Worm (Caenorhabditis elegans) whole organism, midembryonic: ENCODE data around the gene C13C4.7.
"Not testable (repeated sequence)": the region's sequence is repeated elsewhere in the genome, so short reads cannot be mapped to it uniquely, and the experiment has no call there.

ENCODE experiments used
- T22C8.4 ChIP-seq: fragments of 200-800 bp; sonication (Bioruptor generic); IDR thresholded peaks from 2 replicates; pipeline ENCODE4 v1.3.6; 2022; ENCODE audit warnings: missing genetic modification characterization, missing compliant biosample characterization
- cog-1 ChIP-seq: sonication (generic microtip); optimal IDR thresholded peaks from 2 replicates; lab custom pipeline; 2016; ENCODE audit warnings: missing genetic modification characterization, missing compliant biosample characterization
- flt-1 ChIP-seq: fragments of 200-800 bp; sonication (Bioruptor generic); IDR thresholded peaks from 2 replicates; pipeline ENCODE4 v1.3.6; 2022; ENCODE audit warnings: missing genetic modification characterization, missing compliant biosample characterization
- klf-2 ChIP-seq: fragments of 200-800 bp; sonication (Bioruptor generic); conservative IDR thresholded peaks from 2 replicates; pipeline ENCODE4 v1.3.6; 2022; ENCODE audit warnings: missing genetic modification reagents, missing genetic modification characterization, missing compliant biosample characterization
- med-1 ChIP-seq: sonication (generic microtip); optimal IDR thresholded peaks from 2 replicates; lab custom pipeline; 2017; ENCODE audit warnings: missing genetic modification characterization, mild to moderate bottlenecking, missing compliant biosample characterization, antibody characterized with exemption, missing genetic modification reagents; ENCODE audit not compliant: insufficient read depth
- ref-1 ChIP-seq: fragments of 200-800 bp; sonication (Bioruptor generic); conservative IDR thresholded peaks from 2 replicates; pipeline ENCODE4 v1.3.6; 2022; ENCODE audit warnings: missing genetic modification reagents, missing genetic modification characterization, missing compliant biosample characterization
- tab-1 ChIP-seq: fragments of 200-800 bp; sonication (Bioruptor generic); IDR thresholded peaks from 2 replicates; pipeline ENCODE4 v1.3.6; 2022; ENCODE audit warnings: missing genetic modification characterization, missing compliant biosample characterization
- ztf-23 ChIP-seq: fragments of 200-800 bp; sonication (Bioruptor generic); IDR thresholded peaks from 2 replicates; pipeline ENCODE4 v1.3.6; 2022; ENCODE audit warnings: missing genetic modification reagents, missing genetic modification characterization, missing compliant biosample characterization
- ztf-29 ChIP-seq: fragments of 200-800 bp; sonication (Bioruptor generic); IDR thresholded peaks from 2 replicates; pipeline ENCODE4 v1.3.6; 2022; ENCODE audit warnings: missing genetic modification reagents, missing genetic modification characterization, missing compliant biosample characterization

Gene C13C4.7

DNA sequence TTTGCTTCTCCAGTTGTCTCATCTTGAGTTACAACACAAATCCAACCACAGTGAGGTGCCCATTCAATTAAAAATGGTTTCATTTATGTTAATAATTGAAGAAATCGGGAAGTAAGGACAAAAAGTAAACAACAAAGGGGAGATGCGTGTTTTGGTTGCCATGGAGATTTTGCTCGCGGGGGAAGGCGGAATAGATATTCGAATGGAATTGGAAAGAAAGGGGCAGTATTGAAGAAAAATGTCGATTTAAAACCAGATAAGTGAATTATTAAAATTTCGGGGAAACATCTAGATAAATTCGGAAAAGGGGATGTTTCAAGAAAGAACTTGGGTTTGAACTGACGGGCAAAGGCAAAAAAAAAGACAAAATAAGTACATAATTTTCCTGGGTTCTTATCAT, 30.3 kb upstream of the C13C4.7 start, which contains the start of gene che-11:
Gene che-11 (minus strand): TSS at position 101 of the 400 bp plus-strand sequence.
- TF ChIP-seq flt-1 (GFP tag; lab: Robert Waterston, UW): no peak
- TF ChIP-seq ztf-23: no peak
- no peak for TF ChIP-seq ztf-29 (GFP tag; lab: Robert Waterston, UW)
- no peak for TF ChIP-seq klf-2 (GFP tag; lab: Robert Waterston, UW)
- no peak for TF ChIP-seq T22C8.4 (GFP tag; lab: Robert Waterston, UW)

DNA sequence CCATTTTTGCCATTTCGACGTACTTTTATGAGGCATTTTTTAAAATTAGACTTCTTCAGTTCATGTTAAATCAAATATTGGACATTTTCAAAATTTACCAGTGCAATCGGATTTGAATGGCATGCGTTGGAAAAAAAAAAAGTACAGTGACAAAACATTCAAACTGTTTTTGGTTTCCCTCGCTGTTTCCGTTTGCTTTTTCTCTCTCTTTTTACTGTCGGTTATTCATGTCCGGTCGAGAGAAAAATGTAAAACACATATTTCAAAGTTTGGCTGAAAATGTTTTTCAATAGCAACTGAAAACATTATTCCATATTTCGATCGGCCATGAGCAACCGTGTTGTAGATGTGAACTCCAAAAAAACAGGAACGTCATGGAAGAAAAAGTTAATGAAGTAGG, 20.3 kb upstream of the C13C4.7 start, which contains the start of gene C27A7.3:
Gene C27A7.3 (plus strand): TSS at position 301 of the 400 bp plus-strand sequence.
- TF ChIP-seq flt-1 (GFP tag; lab: Robert Waterston, UW) (no peak), cog-1 (tag; lab: Kevin White, UChicago) (no peak), ref-1 (GFP tag; lab: Robert Waterston, UW) (no peak)

DNA sequence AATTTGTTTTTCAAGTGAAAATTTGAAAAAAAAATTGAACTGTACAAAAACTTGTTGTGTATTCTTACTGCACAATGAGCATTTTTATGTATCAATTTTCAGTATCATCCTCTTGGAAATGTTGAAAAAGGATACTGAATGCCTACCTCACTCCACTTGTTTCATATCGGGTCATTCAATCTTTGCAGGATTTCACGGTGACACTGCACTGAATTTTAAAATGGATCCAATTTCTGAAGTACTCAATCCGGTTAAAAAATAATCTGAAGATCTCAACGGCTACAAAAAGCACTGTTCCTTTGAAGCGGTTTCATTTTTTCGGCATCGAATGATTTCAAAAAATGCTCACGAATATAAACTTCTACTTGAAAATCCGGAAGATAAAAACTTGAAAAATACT, 17.7 kb upstream of the C13C4.7 start:
- TF ChIP-seq T22C8.4 (GFP tag; lab: Robert Waterston, UW) (no peak), ref-1 (GFP tag; lab: Robert Waterston, UW) (no peak), med-1 (GFP tag; lab: Kevin White, UChicago) (no peak), ztf-29 (GFP tag; lab: Robert Waterston, UW) (no peak), klf-2 (GFP tag; lab: Robert Waterston, UW) (no peak)

DNA sequence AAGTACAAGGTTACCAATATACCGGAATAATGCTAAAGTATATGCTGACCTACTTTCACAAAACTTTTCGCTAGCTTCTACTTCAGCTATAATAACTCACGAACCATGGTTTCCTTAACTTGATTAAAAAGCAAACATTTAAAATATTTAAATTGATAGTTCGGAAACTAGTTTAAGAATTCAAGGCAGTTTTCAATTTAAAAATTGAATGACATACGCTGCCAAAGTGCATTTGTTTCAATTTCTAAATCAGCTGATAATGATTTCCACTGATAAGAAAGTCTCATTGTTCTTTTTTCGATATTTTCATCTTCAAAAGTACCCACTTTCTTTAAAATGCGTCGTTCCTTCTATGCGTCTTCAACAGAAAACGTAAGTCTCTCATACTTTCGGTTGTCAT, 10.9 kb upstream of the C13C4.7 start, which contains the start of gene enpp-1:
Gene enpp-1 (plus strand): TSS at position 301 of the 400 bp plus-strand sequence.
- not testable (repeated sequence) for TF ChIP-seq ref-1 (GFP tag; lab: Robert Waterston, UW); T22C8.4 (GFP tag; lab: Robert Waterston, UW); med-1 (GFP tag; lab: Kevin White, UChicago)

DNA sequence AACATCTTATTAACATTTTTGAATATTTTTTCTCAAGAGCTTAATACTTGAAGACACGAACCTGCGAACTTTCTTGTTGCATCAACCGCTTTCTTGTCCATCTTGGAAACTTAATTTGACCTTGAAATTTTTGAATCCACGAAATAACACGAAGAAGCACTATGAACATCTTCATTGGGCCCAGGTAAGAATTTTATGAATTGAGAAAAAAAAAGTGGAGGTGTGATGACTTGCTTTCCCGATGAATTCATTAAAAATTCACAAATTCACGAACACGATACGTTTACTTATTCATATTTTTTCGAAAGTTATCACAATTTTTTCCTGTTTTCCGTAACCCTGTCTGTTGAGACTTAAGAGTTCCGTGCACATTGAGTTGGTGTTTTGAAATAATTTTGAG, 10.4 kb upstream of the C13C4.7 start, which contains the start of gene C27A7.6:
Gene C27A7.6 (minus strand): TSS at position 101 of the 400 bp plus-strand sequence.
- TF ChIP-seq tab-1; T22C8.4 (GFP tag; lab: Robert Waterston, UW); ztf-29 (GFP tag; lab: Robert Waterston, UW): not testable (repeated sequence)

DNA sequence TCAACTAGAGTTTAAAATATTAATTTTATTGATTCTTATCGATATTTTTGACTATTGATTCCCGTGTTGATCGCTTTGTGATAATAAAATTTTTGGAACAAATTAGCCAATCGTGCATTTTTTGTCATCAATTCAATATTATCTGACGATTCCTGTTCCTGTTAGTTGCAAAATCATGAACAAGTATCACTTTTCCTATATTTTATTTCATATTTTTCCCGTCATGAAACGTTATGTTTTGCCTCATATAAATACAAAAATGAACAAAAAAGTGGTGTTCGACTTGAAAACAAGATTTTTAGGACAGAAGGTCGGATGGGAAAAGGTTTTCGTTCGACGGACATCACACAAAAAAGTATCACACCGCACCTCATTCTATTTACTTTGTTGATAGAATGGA, 993 bp upstream of the C13C4.7 start, which contains the start of gene C13C4.6:
Gene C13C4.6 (plus strand): TSS at position 301 of the 400 bp plus-strand sequence.
- TF ChIP-seq ztf-29 (GFP tag; lab: Robert Waterston, UW) (no peak), tab-1 (no peak), ref-1 (GFP tag; lab: Robert Waterston, UW) (no peak)

DNA sequence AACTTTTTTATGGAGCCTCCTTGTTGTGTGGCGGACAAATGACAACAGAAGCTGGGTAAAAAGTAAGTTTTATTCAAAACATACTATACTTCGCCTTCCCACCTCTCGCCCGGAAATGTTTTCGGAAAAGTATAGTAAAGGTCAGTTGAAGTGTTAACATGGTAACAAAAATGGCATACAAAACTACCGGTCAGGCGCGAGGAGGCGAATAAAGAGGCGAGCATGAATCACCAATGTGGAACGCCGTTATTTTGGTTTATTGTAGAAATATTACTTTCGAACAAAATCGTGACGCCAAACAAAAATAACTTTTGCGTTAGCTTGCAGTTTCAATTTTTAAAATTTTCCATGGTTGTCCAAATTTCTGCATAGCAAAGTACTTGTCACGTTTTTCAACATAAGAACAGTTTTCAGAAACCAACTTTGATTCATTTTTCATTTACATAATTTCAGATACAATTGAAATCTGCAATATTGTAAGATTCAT, 2.7 kb downstream of the C13C4.7 start, which contains the start of gene C13C4.8:
Gene C13C4.8 (plus strand): TSS at position 437 of the 487 bp plus-strand sequence.
- TF ChIP-seq tab-1: no peak
- TF ChIP-seq ref-1 (GFP tag; lab: Robert Waterston, UW): no peak
- TF ChIP-seq T22C8.4 (GFP tag; lab: Robert Waterston, UW): no peak
- no peak for TF ChIP-seq ztf-23
- no peak for TF ChIP-seq ztf-29 (GFP tag; lab: Robert Waterston, UW)
- no peak for TF ChIP-seq flt-1 (GFP tag; lab: Robert Waterston, UW)
- TF ChIP-seq cog-1 (tag; lab: Kevin White, UChicago): no peak
- no peak for TF ChIP-seq klf-2 (GFP tag; lab: Robert Waterston, UW)
- TF ChIP-seq med-1 (GFP tag; lab: Kevin White, UChicago): no peak

DNA sequence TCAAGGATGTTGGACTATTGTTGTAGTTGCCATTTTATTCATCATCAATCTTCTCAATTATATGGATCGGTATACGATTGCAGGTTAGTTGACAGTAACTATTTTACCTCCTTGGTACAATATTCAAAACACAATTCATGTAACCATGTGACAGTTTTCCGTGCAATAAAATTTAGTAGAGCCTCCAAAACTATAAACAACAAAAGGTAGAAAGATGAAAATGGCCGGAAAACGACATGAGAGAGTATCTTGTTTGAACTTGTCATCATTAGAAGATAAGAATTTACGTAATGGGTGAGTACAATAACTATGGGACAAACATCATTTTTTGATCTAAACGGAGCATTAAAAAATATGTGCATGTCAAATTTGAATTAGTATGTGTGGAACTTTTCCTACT, 5.1 kb downstream of the C13C4.7 start:
- TF ChIP-seq ztf-23: no peak
- no peak for TF ChIP-seq klf-2 (GFP tag; lab: Robert Waterston, UW)
- no peak for TF ChIP-seq tab-1
- no peak for TF ChIP-seq flt-1 (GFP tag; lab: Robert Waterston, UW)
- no peak for TF ChIP-seq ztf-29 (GFP tag; lab: Robert Waterston, UW)
- no peak for TF ChIP-seq cog-1 (tag; lab: Kevin White, UChicago)
- no peak for TF ChIP-seq T22C8.4 (GFP tag; lab: Robert Waterston, UW)
- TF ChIP-seq med-1 (GFP tag; lab: Kevin White, UChicago): no peak
- no peak for TF ChIP-seq ref-1 (GFP tag; lab: Robert Waterston, UW)

DNA sequence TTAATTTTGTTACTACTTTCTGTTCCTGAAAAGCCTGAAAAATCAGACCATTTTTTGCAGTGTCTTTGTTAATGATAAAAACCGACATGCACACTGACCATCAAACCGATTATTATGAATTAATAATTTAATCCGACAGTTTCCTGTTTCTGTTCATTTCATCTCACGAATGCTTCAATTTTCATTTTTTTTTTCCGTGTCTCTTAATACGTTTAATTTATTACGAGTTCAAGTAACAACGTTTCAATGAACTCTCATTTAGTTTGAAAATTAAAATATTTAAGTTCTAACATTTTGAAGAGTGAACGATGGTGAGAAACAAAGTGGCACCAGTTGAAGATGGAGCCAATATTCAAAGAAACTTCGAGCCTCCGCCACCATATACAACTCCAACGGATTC, 5.6 kb downstream of the C13C4.7 start, which contains the start of gene spin-1:
Gene spin-1 (plus strand): TSS at position 301 of the 400 bp plus-strand sequence.
- TF ChIP-seq T22C8.4 (GFP tag; lab: Robert Waterston, UW) (no peak), klf-2 (GFP tag; lab: Robert Waterston, UW) (no peak), tab-1 (no peak), cog-1 (tag; lab: Kevin White, UChicago) (no peak), ztf-23 (no peak), ztf-29 (GFP tag; lab: Robert Waterston, UW) (no peak), flt-1 (GFP tag; lab: Robert Waterston, UW) (no peak), ref-1 (GFP tag; lab: Robert Waterston, UW) (no peak), med-1 (GFP tag; lab: Kevin White, UChicago) (no peak)

DNA sequence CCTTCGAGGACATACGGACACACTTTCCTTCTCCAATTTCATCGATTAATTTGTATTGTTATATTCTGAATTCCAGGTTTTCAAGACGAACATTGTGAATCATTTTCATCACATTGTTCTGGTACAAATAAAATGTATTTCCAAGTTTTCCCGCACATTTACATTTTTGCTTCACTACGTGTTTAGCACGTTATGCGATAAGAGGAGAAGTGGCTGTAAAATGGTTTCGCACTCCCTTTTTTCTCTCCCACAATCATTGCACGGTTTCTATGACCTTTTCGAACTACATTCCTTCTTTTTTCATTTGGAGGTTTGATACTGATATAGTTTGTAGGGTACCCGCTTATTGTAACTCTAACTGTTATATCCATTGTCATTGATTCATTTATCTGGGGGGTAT, 6.6 kb downstream of the C13C4.7 start:
- TF ChIP-seq tab-1 (no peak), cog-1 (tag; lab: Kevin White, UChicago) (no peak), ztf-23 (no peak), T22C8.4 (GFP tag; lab: Robert Waterston, UW) (no peak), flt-1 (GFP tag; lab: Robert Waterston, UW) (no peak), klf-2 (GFP tag; lab: Robert Waterston, UW) (no peak)
